Worm (Caenorhabditis elegans) whole organism, L4 larva: ENCODE results near the gene F57G12.2.

Experiments
- F37D6.2 ChIP-seq: sonication (generic microtip); optimal IDR thresholded peaks from 2 replicates; lab custom pipeline; 2016; ENCODE audit warnings: mild to moderate bottlenecking, missing genetic modification characterization, missing compliant biosample characterization
- F49E8.2 ChIP-seq: sonication (generic microtip); optimal IDR thresholded peaks from 2 replicates; lab custom pipeline; 2016; ENCODE audit warnings: missing compliant biosample characterization, mild to moderate bottlenecking, missing genetic modification characterization, borderline replicate concordance
- R02D3.7 ChIP-seq: fragments of 150-350 bp; sonication (generic microtip); optimal IDR thresholded peaks from 3 replicates; lab custom pipeline; 2014; ENCODE audit warnings: missing biosample characterization, missing genetic modification characterization
- T26A8.4 ChIP-seq: fragments of 200-800 bp; sonication (Bioruptor generic); IDR thresholded peaks from 2 replicates; pipeline ENCODE4 v1.3.6; 2022; ENCODE audit warnings: missing genetic modification characterization, missing compliant biosample characterization
- Y48G9A.11 ChIP-seq: fragments of 200-800 bp; sonication (Bioruptor generic); IDR thresholded peaks from 2 replicates; pipeline ENCODE4 v1.3.6; 2022; ENCODE audit warnings: missing genetic modification reagents, missing genetic modification characterization, missing compliant biosample characterization
- Y5F2A.4 ChIP-seq: fragments of 200-800 bp; sonication (Bioruptor generic); optimal IDR thresholded peaks from 2 replicates; lab custom pipeline; 2018; ENCODE audit warnings: mild to moderate bottlenecking, missing genetic modification characterization, missing compliant biosample characterization
- ZK337.2 ChIP-seq: fragments of 200-800 bp; sonication (Bioruptor generic); IDR thresholded peaks from 2 replicates; pipeline ENCODE4 v1.3.6; 2022; ENCODE audit warnings: missing genetic modification reagents, missing genetic modification characterization, missing compliant biosample characterization
- ZK546.5 ChIP-seq, 2 experiments: sonication (generic microtip); optimal IDR thresholded peaks; 2 replicates each; lab custom pipeline; 2017; ENCODE audit warnings: missing biosample characterization in 2 of 2, missing genetic modification characterization in 2 of 2
- aly-2 ChIP-seq: sonication (generic microtip); optimal IDR thresholded peaks from 2 replicates; lab custom pipeline; 2018; ENCODE audit warnings: missing biosample characterization, missing genetic modification characterization
- ama-1 ChIP-seq: fragments of 150-350 bp; optimal IDR thresholded peaks from 2 replicates; lab custom pipeline; 2014; ENCODE audit warnings: inconsistent platforms, mixed read lengths
- attf-4 ChIP-seq: sonication (generic microtip); optimal IDR thresholded peaks from 3 replicates; lab custom pipeline; 2017; ENCODE audit warnings: missing biosample characterization, missing genetic modification characterization
- ceh-20 ChIP-seq: fragments of 200-800 bp; sonication (Bioruptor generic); IDR thresholded peaks from 2 replicates; pipeline ENCODE4 v1.3.6; 2022; ENCODE audit warnings: missing genetic modification reagents, missing genetic modification characterization, missing compliant biosample characterization
- ceh-32 ChIP-seq: sonication (generic microtip); optimal IDR thresholded peaks from 2 replicates; lab custom pipeline; 2016; ENCODE audit warnings: mild to moderate bottlenecking, missing genetic modification characterization, missing compliant biosample characterization; ENCODE audit not compliant: poor library complexity
- ceh-44 ChIP-seq: fragments of 200-800 bp; sonication (Bioruptor generic); IDR thresholded peaks from 2 replicates; pipeline ENCODE4 v1.3.6; 2022; ENCODE audit warnings: missing genetic modification reagents, missing genetic modification characterization, missing compliant biosample characterization
- dmd-8 ChIP-seq: fragments of 200-800 bp; sonication (Bioruptor generic); IDR thresholded peaks from 2 replicates; pipeline ENCODE4 v1.3.6; 2022; ENCODE audit warnings: missing genetic modification characterization, missing compliant biosample characterization
- dve-1 ChIP-seq: sonication (generic microtip); optimal IDR thresholded peaks from 2 replicates; lab custom pipeline; 2017; ENCODE audit warnings: antibody characterized with exemption, mild to moderate bottlenecking, missing genetic modification characterization, missing compliant biosample characterization; ENCODE audit not compliant: insufficient read depth
- fos-1 ChIP-seq: fragments of 150-350 bp; optimal IDR thresholded peaks from 2 replicates; lab custom pipeline; 2014; ENCODE audit warnings: missing biosample characterization, missing genetic modification characterization
- gei-8 ChIP-seq: fragments of 200-800 bp; sonication (Bioruptor generic); optimal IDR thresholded peaks from 2 replicates; lab custom pipeline; 2018; ENCODE audit warnings: mild to moderate bottlenecking, missing genetic modification characterization, missing compliant biosample characterization
- hif-1 ChIP-seq, 2 experiments: sonication (generic microtip); optimal IDR thresholded peaks; 2 replicates each; lab custom pipeline; 2016 to 2017; ENCODE audit warnings: missing compliant biosample characterization in 2 of 2, missing genetic modification characterization in 2 of 2, missing genetic modification reagents in 2 of 2, missing genotype in 2 of 2, mild to moderate bottlenecking in 1 of 2
- hlh-30 ChIP-seq: sonication (generic microtip); optimal IDR thresholded peaks from 2 replicates; lab custom pipeline; 2017; ENCODE audit warnings: antibody characterized with exemption, mild to moderate bottlenecking, missing genetic modification characterization, missing compliant biosample characterization; ENCODE audit not compliant: insufficient read depth
- hmg-1.1 ChIP-seq: fragments of 200-800 bp; sonication (Bioruptor generic); IDR thresholded peaks from 2 replicates; pipeline ENCODE4 v1.3.6; 2022; ENCODE audit warnings: missing genetic modification reagents, missing genetic modification characterization, missing compliant biosample characterization
- lim-7 ChIP-seq: fragments of 200-800 bp; sonication (Bioruptor generic); IDR thresholded peaks from 2 replicates; pipeline ENCODE4 v1.3.6; 2022; ENCODE audit warnings: missing genetic modification characterization, missing compliant biosample characterization
- lin-29 ChIP-seq: fragments of 200-800 bp; sonication (Bioruptor generic); IDR thresholded peaks from 2 replicates; pipeline ENCODE4 v1.3.6; 2022; ENCODE audit warnings: missing genetic modification reagents, missing genetic modification characterization, missing compliant biosample characterization
- lin-38 ChIP-seq: fragments of 200-800 bp; sonication (Bioruptor generic); IDR thresholded peaks from 2 replicates; pipeline ENCODE4 v1.3.6; 2022; ENCODE audit warnings: missing genetic modification reagents, missing genetic modification characterization, missing compliant biosample characterization
- lsy-2 ChIP-seq, 2 experiments: fragments of 150-350 bp in 1 of 2; sonication (generic microtip) in 1 of 2; optimal IDR thresholded peaks; 2 replicates each; lab custom pipeline; 2014 to 2017; ENCODE audit warnings: missing biosample characterization in 2 of 2, missing genetic modification characterization in 2 of 2
- madf-9 ChIP-seq: fragments of 200-800 bp; sonication (Bioruptor generic); conservative IDR thresholded peaks from 2 replicates; pipeline ENCODE4 v1.3.6; 2022; ENCODE audit warnings: missing genetic modification reagents, missing genetic modification characterization, missing compliant biosample characterization
- nhr-10 ChIP-seq: fragments of 150-350 bp; optimal IDR thresholded peaks from 2 replicates; lab custom pipeline; 2014; ENCODE audit warnings: missing biosample characterization, missing genetic modification characterization
- nhr-102 ChIP-seq: sonication (generic microtip); optimal IDR thresholded peaks from 2 replicates; lab custom pipeline; 2016; ENCODE audit warnings: mild to moderate bottlenecking, missing genetic modification characterization, moderate library complexity, missing compliant biosample characterization
- nhr-11 ChIP-seq: fragments of 150-350 bp; optimal IDR thresholded peaks from 2 replicates; lab custom pipeline; 2014; ENCODE audit warnings: missing biosample characterization, missing genetic modification characterization
- nhr-237 ChIP-seq: sonication (generic microtip); optimal IDR thresholded peaks from 2 replicates; lab custom pipeline; 2017; ENCODE audit warnings: missing biosample characterization, missing genetic modification characterization
- nhr-28 ChIP-seq: fragments of 150-350 bp; optimal IDR thresholded peaks from 2 replicates; lab custom pipeline; 2014; ENCODE audit warnings: missing biosample characterization, missing genetic modification characterization
- nhr-41 ChIP-seq: fragments of 200-800 bp; sonication (Bioruptor generic); IDR thresholded peaks from 2 replicates; pipeline ENCODE4 v1.3.6; 2022; ENCODE audit warnings: missing genetic modification reagents, missing genetic modification characterization, missing compliant biosample characterization
- nhr-77 ChIP-seq: fragments of 150-350 bp; optimal IDR thresholded peaks from 2 replicates; lab custom pipeline; 2014; ENCODE audit warnings: missing biosample characterization, missing genetic modification characterization
- php-3 ChIP-seq: fragments of 200-800 bp; sonication (Bioruptor generic); IDR thresholded peaks from 2 replicates; pipeline ENCODE4 v1.3.6; 2022; ENCODE audit warnings: missing genetic modification reagents, missing genetic modification characterization, missing compliant biosample characterization
- pqm-1 ChIP-seq: sonication (generic microtip); optimal IDR thresholded peaks from 2 replicates; lab custom pipeline; 2017; ENCODE audit warnings: missing biosample characterization, missing genetic modification characterization
- saeg-2 ChIP-seq: fragments of 200-800 bp; sonication (Bioruptor generic); IDR thresholded peaks from 2 replicates; pipeline ENCODE4 v1.3.6; 2022; ENCODE audit warnings: missing genetic modification reagents, missing genetic modification characterization, missing compliant biosample characterization
- sdz-12 ChIP-seq: fragments of 200-800 bp; sonication (Bioruptor generic); optimal IDR thresholded peaks from 2 replicates; lab custom pipeline; 2018; ENCODE audit warnings: mild to moderate bottlenecking, missing genetic modification characterization, missing compliant biosample characterization
- snpc-4 ChIP-seq: fragments of 150-350 bp; optimal IDR thresholded peaks from 2 replicates; lab custom pipeline; 2014; ENCODE audit warnings: missing biosample characterization, missing genetic modification characterization
- spr-1 ChIP-seq: sonication (generic microtip); optimal IDR thresholded peaks from 2 replicates; lab custom pipeline; 2016; ENCODE audit warnings: mild to moderate bottlenecking, missing genetic modification characterization, missing compliant biosample characterization
- spr-3 ChIP-seq: fragments of 200-800 bp; sonication (Bioruptor generic); optimal IDR thresholded peaks from 2 replicates; lab custom pipeline; 2018; ENCODE audit warnings: mild to moderate bottlenecking, missing genetic modification characterization, missing compliant biosample characterization
- tra-1 ChIP-seq: fragments of 200-800 bp; sonication (Bioruptor generic); IDR thresholded peaks from 2 replicates; pipeline ENCODE4 v1.3.6; 2022; ENCODE audit warnings: missing genetic modification reagents, missing genetic modification characterization, missing compliant biosample characterization
- unc-39 ChIP-seq: sonication (generic microtip); optimal IDR thresholded peaks from 2 replicates; lab custom pipeline; 2017; ENCODE audit warnings: missing biosample characterization, missing genetic modification characterization
- vab-7 ChIP-seq: fragments of 200-800 bp; sonication (Bioruptor generic); IDR thresholded peaks from 2 replicates; pipeline ENCODE4 v1.3.6; 2022; ENCODE audit warnings: missing genetic modification reagents, missing genetic modification characterization, missing compliant biosample characterization
- zag-1 ChIP-seq: fragments of 150-350 bp; optimal IDR thresholded peaks from 2 replicates; lab custom pipeline; 2014; ENCODE audit warnings: missing biosample characterization, missing genetic modification characterization
- zfp-2 ChIP-seq: sonication (generic microtip); optimal IDR thresholded peaks from 2 replicates; lab custom pipeline; 2016; ENCODE audit warnings: mild to moderate bottlenecking, missing genetic modification characterization, missing compliant biosample characterization
- zfp-3 ChIP-seq: fragments of 200-800 bp; sonication (Bioruptor generic); conservative IDR thresholded peaks from 2 replicates; pipeline ENCODE4 v1.3.6; 2022; ENCODE audit warnings: missing genetic modification reagents, missing genetic modification characterization, missing compliant biosample characterization
- zip-11 ChIP-seq: fragments of 200-800 bp; sonication (Bioruptor generic); IDR thresholded peaks from 2 replicates; pipeline ENCODE4 v1.3.6; 2022; ENCODE audit warnings: missing genetic modification characterization, missing compliant biosample characterization
- ztf-11 ChIP-seq: fragments of 150-350 bp; optimal IDR thresholded peaks from 2 replicates; lab custom pipeline; 2014; ENCODE audit warnings: missing biosample characterization, missing genetic modification characterization
- ztf-7 ChIP-seq: fragments of 150-350 bp; optimal IDR thresholded peaks from 2 replicates; lab custom pipeline; 2014; ENCODE audit warnings: missing biosample characterization, missing genetic modification characterization

The F57G12.2 gene

ce11 chrX:12172482-12173134, 12.8 kb upstream of the F57G12.2 start (continued):
- no peak for TF ChIP-seq zag-1 (tag; lab: Kevin White, UChicago)
- peak; percentile 50; the same call in 1 of the 2 replicates for TF ChIP-seq ceh-20 (GFP tag; lab: Robert Waterston, UW)
- peak; percentile 70; the same call in 1 of the 2 replicates for TF ChIP-seq php-3
- no peak for TF ChIP-seq zip-11 (GFP tag; lab: Robert Waterston, UW)
- peak; percentile 61 for TF ChIP-seq ztf-7 (tag; lab: Kevin White, UChicago)
- TF ChIP-seq ztf-11 (tag; lab: Kevin White, UChicago): no peak
- TF ChIP-seq hif-1 (tag; optimal IDR thresholded peaks at IDR 0.05; lab: Kevin White, UChicago): peak in 1 of 2 experiments; percentile 70
- no peak for TF ChIP-seq nhr-41 (GFP tag; lab: Robert Waterston, UW)
- TF ChIP-seq lsy-2 (tag; optimal IDR thresholded peaks at IDR 0.05; lab: Kevin White, UChicago): peak in 1 of 2 experiments; percentile 41
- TF ChIP-seq F37D6.2: no peak
- no peak for TF ChIP-seq nhr-11 (tag; lab: Kevin White, UChicago)
- no peak for TF ChIP-seq R02D3.7 (tag; lab: Kevin White, UChicago)
- TF ChIP-seq nhr-10 (tag; lab: Kevin White, UChicago): peak; percentile 64
- peak; percentile 85 for TF ChIP-seq dve-1
- no peak for TF ChIP-seq fos-1 (tag; lab: Kevin White, UChicago)
- no peak for TF ChIP-seq zfp-2 (tag; lab: Kevin White, UChicago)
- peak; percentile 65 for TF ChIP-seq hlh-30 (tag; lab: Kevin White, UChicago)
- no peak for TF ChIP-seq vab-7 (GFP tag; lab: Robert Waterston, UW)
- TF ChIP-seq unc-39: no peak
- TF ChIP-seq nhr-77 (tag; lab: Kevin White, UChicago): peak; percentile 62
- peak; percentile 54 for TF ChIP-seq T26A8.4 (GFP tag; lab: Robert Waterston, UW)
- TF ChIP-seq snpc-4 (tag; lab: Kevin White, UChicago): no peak
- no peak for TF ChIP-seq Y5F2A.4
- TF ChIP-seq ceh-32 (tag; lab: Kevin White, UChicago): no peak
- TF ChIP-seq nhr-102 (tag; lab: Kevin White, UChicago): peak; percentile 73
- TF ChIP-seq sdz-12: no peak
- peak; percentile 78 for TF ChIP-seq nhr-28 (tag; lab: Kevin White, UChicago)
- no peak for TF ChIP-seq gei-8 (GFP tag; lab: Kevin White, UChicago)
- no peak for TF ChIP-seq lin-29 (GFP tag; lab: Robert Waterston, UW)
- peak; percentile 20; the same call in 1 of the 2 replicates for TF ChIP-seq hmg-1.1 (GFP tag; lab: Robert Waterston, UW)
- no peak for TF ChIP-seq dmd-8 (GFP tag; lab: Robert Waterston, UW)
- TF ChIP-seq spr-3 (GFP tag; lab: Kevin White, UChicago): no peak
- no peak for TF ChIP-seq aly-2 (tag; lab: Kevin White, UChicago)

ce11 chrX:12171631-12172348, 11.9 kb upstream of the F57G12.2 start, which contains the start of gene F57G12.1:
TSS of gene F57G12.1 (minus strand) at chrX:12171681.
- TF ChIP-seq ceh-44 (GFP tag; lab: Robert Waterston, UW) (no peak), ZK546.5 (tag; optimal IDR thresholded peaks at IDR 0.05; lab: Kevin White, UChicago) (no peak), ama-1 (lab: Kevin White, UChicago) (peak; percentile 92), tra-1 (GFP tag; lab: Robert Waterston, UW) (peak; percentile 68; the same call in 1 of the 2 replicates), lin-38 (peak; percentile 46; the same call in 1 of the 2 replicates), zfp-3 (GFP tag; lab: Robert Waterston, UW) (no peak), hlh-30 (tag; lab: Kevin White, UChicago) (peak; percentile 85), nhr-41 (GFP tag; lab: Robert Waterston, UW) (no peak), Y48G9A.11 (GFP tag; lab: Robert Waterston, UW) (peak; percentile 18; the same call in 1 of the 2 replicates), saeg-2 (GFP tag; lab: Robert Waterston, UW) (no peak), F49E8.2 (tag; lab: Kevin White, UChicago) (no peak), lim-7 (GFP tag; lab: Robert Waterston, UW) (no peak), ZK337.2 (GFP tag; lab: Robert Waterston, UW) (no peak), zfp-2 (tag; lab: Kevin White, UChicago) (no peak), T26A8.4 (GFP tag; lab: Robert Waterston, UW) (0 out of 2 replicates have a peak, but pooled peaks have one; percentile 15), madf-9 (GFP tag; lab: Robert Waterston, UW) (peak; percentile 61; the same call in 1 of the 2 replicates), nhr-237 (no peak), spr-1 (tag; lab: Kevin White, UChicago) (no peak), pqm-1 (tag; lab: Kevin White, UChicago) (no peak), attf-4 (no peak)
